Fruit fly (Drosophila melanogaster) whole organism, prepupa: ENCODE results near the gene rumi.

Experiments used
- CG10669 ChIP-seq: fragments of 200-800 bp; sonication (Bioruptor generic); optimal IDR thresholded peaks from 3 replicates; lab custom pipeline; 2018; ENCODE audit warnings: missing biosample characterization, mild to moderate bottlenecking, missing genetic modification characterization, moderate library complexity
- CG1621 ChIP-seq: fragments of 200-800 bp; sonication (Bioruptor generic); optimal IDR thresholded peaks from 3 replicates; lab custom pipeline; 2018; ENCODE audit warnings: missing biosample characterization, mild to moderate bottlenecking, missing genetic modification characterization
- CG16779 ChIP-seq: fragments of 200-800 bp; sonication (Bioruptor generic); optimal IDR thresholded peaks from 3 replicates; lab custom pipeline; 2017; ENCODE audit warnings: missing biosample characterization, mild to moderate bottlenecking, missing genetic modification characterization
- CG3032 ChIP-seq: fragments of 200-800 bp; optimal IDR thresholded peaks from 2 replicates; lab custom pipeline; 2019; ENCODE audit warnings: missing biosample characterization, mild to moderate bottlenecking, missing genetic modification characterization, moderate library complexity
- CG31627 ChIP-seq: fragments of 200-800 bp; sonication (Bioruptor generic); optimal IDR thresholded peaks from 3 replicates; lab custom pipeline; 2016; ENCODE audit warnings: missing biosample characterization, missing genetic modification characterization
- CG4318 ChIP-seq: fragments of 200-800 bp; sonication (Bioruptor generic); optimal IDR thresholded peaks from 3 replicates; lab custom pipeline; 2017; ENCODE audit warnings: missing biosample characterization, mild to moderate bottlenecking, missing genetic modification characterization
- CG6163 ChIP-seq: fragments of 200-800 bp; sonication (Bioruptor generic); IDR thresholded peaks from 3 replicates; pipeline ENCODE4 v1.3.6; 2022; ENCODE audit warnings: missing biosample characterization, missing genetic modification characterization
- CG6276 ChIP-seq: fragments of 200-800 bp; sonication (Bioruptor generic); optimal IDR thresholded peaks from 2 replicates; lab custom pipeline; 2017; ENCODE audit warnings: missing biosample characterization, mild to moderate bottlenecking, missing genetic modification characterization
- CG6808 ChIP-seq: fragments of 200-800 bp; sonication (Bioruptor generic); optimal IDR thresholded peaks from 3 replicates; lab custom pipeline; 2017; ENCODE audit warnings: missing biosample characterization, missing genetic modification characterization, mild to moderate bottlenecking, moderate library complexity, missing genetic modification reagents
- CG6854 ChIP-seq: fragments of 200-800 bp; sonication (Bioruptor generic); optimal IDR thresholded peaks from 2 replicates; lab custom pipeline; 2017; ENCODE audit warnings: missing biosample characterization, mild to moderate bottlenecking, missing genetic modification characterization
- CG8119 ChIP-seq: fragments of 200-800 bp; sonication (Bioruptor generic); IDR thresholded peaks from 3 replicates; pipeline ENCODE4 v1.3.6; 2022; ENCODE audit warnings: missing biosample characterization, missing genetic modification characterization
- CG8632 ChIP-seq: fragments of 200-800 bp; sonication (Bioruptor generic); optimal IDR thresholded peaks from 3 replicates; lab custom pipeline; 2016; ENCODE audit warnings: missing biosample characterization, missing genetic modification characterization
- Eip75B ChIP-seq: fragments of 200-800 bp; sonication (Bioruptor generic); optimal IDR thresholded peaks from 3 replicates; lab custom pipeline; 2016; ENCODE audit warnings: missing biosample characterization, missing genetic modification characterization
- Eip78C ChIP-seq: fragments of 200-800 bp; sonication (Bioruptor generic); peaks from one replicate; lab custom pipeline; 2016; ENCODE audit warnings: missing biosample characterization, missing genetic modification characterization
- Eip93F ChIP-seq: fragments of 200-800 bp; sonication (Bioruptor generic); optimal IDR thresholded peaks from 2 replicates; lab custom pipeline; 2016; ENCODE audit warnings: missing biosample characterization, mild to moderate bottlenecking, missing genetic modification characterization
- Ets21C ChIP-seq: fragments of 200-800 bp; sonication (Bioruptor generic); optimal IDR thresholded peaks from 3 replicates; lab custom pipeline; 2016; ENCODE audit warnings: missing biosample characterization, missing genetic modification characterization
- Gug ChIP-seq: fragments of 200-800 bp; sonication (Bioruptor generic); IDR thresholded peaks from 2 replicates; pipeline ENCODE4 v1.3.6; 2022; ENCODE audit warnings: missing biosample characterization, missing genetic modification characterization
- Hr38 ChIP-seq: sonication (Bioruptor generic); optimal IDR thresholded peaks from 2 replicates; lab custom pipeline; 2016; ENCODE audit warnings: missing biosample characterization, missing genetic modification characterization
- Hr39 ChIP-seq: fragments of 200-800 bp; sonication (Bioruptor generic); optimal IDR thresholded peaks from 2 replicates; lab custom pipeline; 2016; ENCODE audit warnings: missing biosample characterization, missing genetic modification characterization
- Lpt ChIP-seq: fragments of 200-800 bp; sonication (Bioruptor generic); optimal IDR thresholded peaks from 3 replicates; lab custom pipeline; 2016; ENCODE audit warnings: missing biosample characterization, missing genetic modification characterization
- Met ChIP-seq: fragments of 200-800 bp; sonication (Bioruptor generic); optimal IDR thresholded peaks from 3 replicates; lab custom pipeline; 2016; ENCODE audit warnings: missing biosample characterization, missing genetic modification characterization
- OdsH ChIP-seq: fragments of 200-800 bp; sonication (Bioruptor generic); optimal IDR thresholded peaks from 3 replicates; lab custom pipeline; 2016; ENCODE audit warnings: missing biosample characterization, missing genetic modification characterization
- Smox ChIP-seq: fragments of 200-800 bp; sonication (Bioruptor generic); optimal IDR thresholded peaks from 3 replicates; lab custom pipeline; 2016; ENCODE audit warnings: missing biosample characterization, missing genetic modification characterization
- Sox102F ChIP-seq: fragments of 200-800 bp; sonication (Bioruptor generic); optimal IDR thresholded peaks from 2 replicates; lab custom pipeline; 2016; ENCODE audit warnings: missing biosample characterization, mild to moderate bottlenecking, missing genetic modification characterization
- Sox15 ChIP-seq: fragments of 200-800 bp; sonication (Bioruptor generic); optimal IDR thresholded peaks from 3 replicates; lab custom pipeline; 2016; ENCODE audit warnings: missing biosample characterization, missing genetic modification characterization
- acj6 ChIP-seq: fragments of 200-800 bp; sonication (Bioruptor generic); optimal IDR thresholded peaks from 3 replicates; lab custom pipeline; 2016; ENCODE audit warnings: missing biosample characterization, missing genetic modification characterization
- dac ChIP-seq: fragments of 200-800 bp; sonication (Bioruptor generic); optimal IDR thresholded peaks from 2 replicates; lab custom pipeline; 2017; ENCODE audit warnings: missing biosample characterization, mild to moderate bottlenecking, missing genetic modification characterization
- dsx ChIP-seq: fragments of 200-800 bp; optimal IDR thresholded peaks from 3 replicates; lab custom pipeline; 2019; ENCODE audit warnings: missing biosample characterization, mild to moderate bottlenecking, missing genetic modification characterization, moderate library complexity; ENCODE audit not compliant: poor library complexity, severe bottlenecking
- esn ChIP-seq: fragments of 200-800 bp; sonication (Bioruptor generic); optimal IDR thresholded peaks from 2 replicates; lab custom pipeline; 2016; ENCODE audit warnings: missing biosample characterization, mild to moderate bottlenecking, missing genetic modification characterization, moderate library complexity
- fd59A ChIP-seq: fragments of 200-800 bp; sonication (Bioruptor generic); optimal IDR thresholded peaks from 2 replicates; lab custom pipeline; 2017; ENCODE audit warnings: missing biosample characterization, mild to moderate bottlenecking, missing genetic modification characterization, missing genetic modification reagents
- lz ChIP-seq: fragments of 200-800 bp; sonication (Bioruptor generic); optimal IDR thresholded peaks from 3 replicates; lab custom pipeline; 2016; ENCODE audit warnings: missing biosample characterization, missing genetic modification characterization
- pdm3 ChIP-seq: fragments of 200-800 bp; sonication (Bioruptor generic); optimal IDR thresholded peaks from 3 replicates; lab custom pipeline; 2016; ENCODE audit warnings: missing biosample characterization, missing genetic modification characterization
- salr ChIP-seq, 2 experiments: fragments of 200-800 bp; sonication (Bioruptor generic); optimal IDR thresholded peaks; 3 replicates each; lab custom pipeline; 2016 to 2018; ENCODE audit warnings: missing biosample characterization in 2 of 2, missing genetic modification characterization in 2 of 2, mild to moderate bottlenecking in 1 of 2
- spab ChIP-seq: fragments of 200-800 bp; sonication (Bioruptor generic); optimal IDR thresholded peaks from 2 replicates; lab custom pipeline; 2017; ENCODE audit warnings: missing biosample characterization, mild to moderate bottlenecking, missing genetic modification characterization, missing genetic modification reagents
- svp ChIP-seq: fragments of 200-800 bp; sonication (Bioruptor generic); peaks from one replicate; lab custom pipeline; 2016; ENCODE audit warnings: missing biosample characterization, missing genetic modification characterization
- topi ChIP-seq: fragments of 200-800 bp; sonication (Bioruptor generic); optimal IDR thresholded peaks from 3 replicates; lab custom pipeline; 2016; ENCODE audit warnings: missing biosample characterization, missing genetic modification characterization
- vri ChIP-seq: fragments of 200-800 bp; sonication (Bioruptor generic); optimal IDR thresholded peaks from 3 replicates; lab custom pipeline; 2016; ENCODE audit warnings: missing biosample characterization, mild to moderate bottlenecking, missing genetic modification characterization

rumi gene

DNA sequence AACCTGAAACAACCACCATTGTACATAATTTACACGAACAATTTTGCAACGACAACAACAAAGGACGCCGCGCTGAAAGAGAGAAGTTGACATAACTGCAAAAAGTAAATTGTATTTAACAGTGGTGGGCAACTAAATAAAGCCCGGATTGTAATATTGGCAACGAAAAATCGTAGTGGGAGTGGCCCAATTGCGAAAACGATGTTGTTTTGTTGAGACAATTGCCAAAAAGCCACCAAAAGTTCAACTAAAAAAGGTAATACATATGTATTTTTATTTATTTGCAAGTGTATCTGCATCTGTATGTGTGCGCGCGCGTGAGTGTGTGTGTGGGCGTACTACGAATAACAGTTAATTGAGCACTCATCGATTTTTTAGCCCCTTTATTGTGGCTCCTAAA lies 714 bp upstream of the rumi start (continued):
- TF ChIP-seq CG31627 (GFP tag; lab: Kevin White, UChicago) (peak; percentile 24), lz (GFP tag; lab: Kevin White, UChicago) (peak; percentile 25), CG6163 (peak; percentile 57), Hr38 (GFP tag; lab: Kevin White, UChicago) (no peak), CG1621 (tag; lab: Kevin White, UChicago) (no peak), CG6276 (GFP tag; lab: Kevin White, UChicago) (no peak), Eip78C (GFP tag; lab: Kevin White, UChicago) (peak; percentile 73), esn (GFP tag; lab: Kevin White, UChicago) (no peak), Eip75B (no peak), CG3032 (tag; lab: Kevin White, UChicago) (no peak), Met (GFP tag; lab: Kevin White, UChicago) (peak; percentile 36), Lpt (GFP tag; lab: Kevin White, UChicago) (no peak)

DNA sequence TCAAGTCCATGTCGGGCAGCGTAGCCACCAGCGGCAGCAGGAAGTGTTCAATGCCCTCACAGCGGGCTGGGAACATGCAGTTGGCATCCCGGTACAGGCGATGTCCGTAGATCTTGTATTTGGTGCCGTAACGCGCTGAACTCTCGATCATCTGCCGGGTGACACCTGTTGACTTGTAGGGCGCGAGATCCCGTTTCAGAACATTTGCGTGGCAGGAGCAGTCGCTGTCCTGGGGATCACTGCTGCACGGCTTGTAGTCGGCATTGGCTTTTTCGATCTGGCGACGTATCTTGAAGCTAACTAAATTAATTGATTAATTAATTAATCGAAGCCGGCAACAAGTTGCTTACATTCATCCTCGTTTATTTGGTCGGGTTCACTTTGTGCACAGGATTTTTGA lies 358 bp downstream of the rumi start:
- TF ChIP-seq Hr39 (GFP tag; lab: Kevin White, UChicago), result no peak
- TF ChIP-seq Sox15 (GFP tag; lab: Kevin White, UChicago), result no peak
- no peak for TF ChIP-seq Ets21C (GFP tag; lab: Kevin White, UChicago)
- TF ChIP-seq Sox102F (GFP tag; lab: Kevin White, UChicago), result no peak
- TF ChIP-seq CG6163, result no peak
- no peak for TF ChIP-seq CG8119 (GFP tag; lab: Robert Waterston, UW)
- TF ChIP-seq dac, result no peak
- no peak for TF ChIP-seq CG8632 (GFP tag; lab: Kevin White, UChicago)
- TF ChIP-seq Eip93F (GFP tag; lab: Kevin White, UChicago), result no peak
- TF ChIP-seq OdsH, result no peak
- TF ChIP-seq CG16779 (tag; lab: Kevin White, UChicago), result no peak
- no peak for TF ChIP-seq salr (GFP tag; optimal IDR thresholded peaks at IDR 0.05; lab: Kevin White, UChicago)
- TF ChIP-seq CG6808 (GFP tag; lab: Kevin White, UChicago), result no peak
- no peak for TF ChIP-seq dsx (GFP tag; lab: Kevin White, UChicago)
- no peak for TF ChIP-seq topi (GFP tag; lab: Kevin White, UChicago)
- TF ChIP-seq fd59A (GFP tag; lab: Kevin White, UChicago), result no peak
- TF ChIP-seq CG1621 (tag; lab: Kevin White, UChicago), result no peak
- TF ChIP-seq acj6 (GFP tag; lab: Kevin White, UChicago), result no peak
- TF ChIP-seq pdm3 (GFP tag; lab: Kevin White, UChicago), result no peak
- no peak for TF ChIP-seq Eip78C (GFP tag; lab: Kevin White, UChicago)

DNA sequence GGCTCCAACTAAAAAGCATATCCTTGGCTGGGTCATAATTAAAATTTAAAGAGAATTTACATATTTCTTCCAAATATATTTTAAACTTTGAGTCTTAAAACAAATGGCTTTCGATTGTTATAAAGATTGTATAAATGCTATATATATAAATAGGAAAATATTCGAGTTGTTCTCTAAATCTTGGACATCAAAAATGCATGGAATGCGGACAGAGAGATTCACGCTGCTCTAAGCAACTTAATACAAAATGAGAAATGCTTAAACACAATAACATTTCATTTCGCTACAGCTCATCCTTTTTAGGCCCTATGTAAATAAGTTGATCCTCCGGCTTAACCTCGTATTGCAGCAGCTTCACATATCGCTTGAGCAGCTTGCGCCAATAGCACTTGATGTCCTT lies 1.4 kb downstream of the rumi start, which contains the start of gene CG31139:
Gene CG31139, minus strand, starts transcription at position 101 of the 400 bp plus-strand sequence.
- TF ChIP-seq CG10669 (GFP tag; lab: Kevin White, UChicago) (no peak), vri (no peak), fd59A (GFP tag; lab: Kevin White, UChicago) (no peak), Met (GFP tag; lab: Kevin White, UChicago) (no peak), Gug (GFP tag; lab: Robert Waterston, UW) (no peak), acj6 (GFP tag; lab: Kevin White, UChicago) (no peak), CG6854 (GFP tag; lab: Kevin White, UChicago) (no peak), svp (GFP tag; lab: Kevin White, UChicago) (no peak), CG4318 (GFP tag; lab: Kevin White, UChicago) (no peak), spab (GFP tag; lab: Kevin White, UChicago) (no peak), Smox (no peak), dsx (GFP tag; lab: Kevin White, UChicago) (no peak)
